Worm (Caenorhabditis elegans) whole organism, L4 larva: Measurements from ENCODE around the gene pept-1.

Experiments used
- F49E8.2 ChIP-seq: sonication (generic microtip); optimal IDR thresholded peaks from 2 replicates; lab custom pipeline; 2016; ENCODE audit warnings: missing compliant biosample characterization, mild to moderate bottlenecking, missing genetic modification characterization, borderline replicate concordance
- R02D3.7 ChIP-seq: fragments of 150-350 bp; sonication (generic microtip); optimal IDR thresholded peaks from 3 replicates; lab custom pipeline; 2014; ENCODE audit warnings: missing biosample characterization, missing genetic modification characterization
- T20F7.1 ChIP-seq: fragments of 200-800 bp; sonication (Bioruptor generic); optimal IDR thresholded peaks from 2 replicates; lab custom pipeline; 2018; ENCODE audit warnings: mild to moderate bottlenecking, missing genetic modification characterization, missing compliant biosample characterization
- Y48G9A.11 ChIP-seq: fragments of 200-800 bp; sonication (Bioruptor generic); IDR thresholded peaks from 2 replicates; pipeline ENCODE4 v1.3.6; 2022; ENCODE audit warnings: missing genetic modification reagents, missing genetic modification characterization, missing compliant biosample characterization
- ZK337.2 ChIP-seq: fragments of 200-800 bp; sonication (Bioruptor generic); IDR thresholded peaks from 2 replicates; pipeline ENCODE4 v1.3.6; 2022; ENCODE audit warnings: missing genetic modification reagents, missing genetic modification characterization, missing compliant biosample characterization
- aha-1 ChIP-seq: fragments of 150-350 bp; peaks from one replicate; lab custom pipeline; 2014; ENCODE audit warnings: missing biosample characterization, missing genetic modification characterization
- arid-1 ChIP-seq: fragments of 200-800 bp; sonication (Bioruptor generic); conservative IDR thresholded peaks from 2 replicates; pipeline ENCODE4 v1.3.6; 2022; ENCODE audit warnings: missing genetic modification reagents, missing genetic modification characterization, missing compliant biosample characterization
- ceh-20 ChIP-seq: fragments of 200-800 bp; sonication (Bioruptor generic); IDR thresholded peaks from 2 replicates; pipeline ENCODE4 v1.3.6; 2022; ENCODE audit warnings: missing genetic modification reagents, missing genetic modification characterization, missing compliant biosample characterization
- ceh-32 ChIP-seq: sonication (generic microtip); optimal IDR thresholded peaks from 2 replicates; lab custom pipeline; 2016; ENCODE audit warnings: mild to moderate bottlenecking, missing genetic modification characterization, missing compliant biosample characterization; ENCODE audit not compliant: poor library complexity
- ces-1 ChIP-seq: fragments of 150-350 bp; sonication (generic microtip); optimal IDR thresholded peaks from 4 replicates; lab custom pipeline; 2014; ENCODE audit warnings: missing biosample characterization, missing genetic modification reagents, missing genetic modification characterization
- daf-16 ChIP-seq, 3 experiments: sonication (generic microtip); optimal IDR thresholded peaks; 2 replicates each; lab custom pipeline; 2016 to 2017; ENCODE audit warnings: missing genetic modification characterization in 3 of 3, missing genetic modification reagents in 3 of 3, mild to moderate bottlenecking in 2 of 3, missing compliant biosample characterization in 2 of 3, missing biosample characterization in 1 of 3, moderate library complexity in 1 of 3
- daf-8 ChIP-seq: fragments of 200-800 bp; sonication (Bioruptor generic); IDR thresholded peaks from 2 replicates; pipeline ENCODE4 v1.3.6; 2022; ENCODE audit warnings: missing genetic modification characterization, missing compliant biosample characterization
- dmd-6 ChIP-seq: fragments of 200-800 bp; sonication (Bioruptor generic); IDR thresholded peaks from 2 replicates; pipeline ENCODE4 v1.3.6; 2022; ENCODE audit warnings: missing genetic modification reagents, missing genetic modification characterization, missing compliant biosample characterization
- dve-1 ChIP-seq: sonication (generic microtip); optimal IDR thresholded peaks from 2 replicates; lab custom pipeline; 2017; ENCODE audit warnings: antibody characterized with exemption, mild to moderate bottlenecking, missing genetic modification characterization, missing compliant biosample characterization; ENCODE audit not compliant: insufficient read depth
- egl-43 ChIP-seq: fragments of 200-800 bp; sonication (Bioruptor generic); IDR thresholded peaks from 2 replicates; pipeline ENCODE4 v1.3.6; 2022; ENCODE audit warnings: missing genetic modification reagents, missing genetic modification characterization, missing compliant biosample characterization
- fkh-10 ChIP-seq: fragments of 150-350 bp; optimal IDR thresholded peaks from 2 replicates; lab custom pipeline; 2014; ENCODE audit warnings: missing biosample characterization, missing genetic modification reagents, missing genetic modification characterization
- hlh-11 ChIP-seq: fragments of 200-800 bp; sonication (Bioruptor generic); optimal IDR thresholded peaks from 2 replicates; lab custom pipeline; 2018; ENCODE audit warnings: mild to moderate bottlenecking, missing genetic modification characterization, missing compliant biosample characterization
- hmg-1.1 ChIP-seq: fragments of 200-800 bp; sonication (Bioruptor generic); IDR thresholded peaks from 2 replicates; pipeline ENCODE4 v1.3.6; 2022; ENCODE audit warnings: missing genetic modification reagents, missing genetic modification characterization, missing compliant biosample characterization
- lin-1 ChIP-seq: fragments of 200-800 bp; sonication (Bioruptor generic); IDR thresholded peaks from 2 replicates; pipeline ENCODE4 v1.3.6; 2022; ENCODE audit warnings: missing genetic modification reagents, missing genetic modification characterization, missing compliant biosample characterization
- madf-5 ChIP-seq, 2 experiments: fragments of 200-800 bp; sonication (Bioruptor generic); IDR thresholded peaks; 2 replicates each; pipeline ENCODE4 v1.3.6; 2022; ENCODE audit warnings: missing compliant biosample characterization in 2 of 2, missing genetic modification characterization in 2 of 2
- madf-9 ChIP-seq: fragments of 200-800 bp; sonication (Bioruptor generic); conservative IDR thresholded peaks from 2 replicates; pipeline ENCODE4 v1.3.6; 2022; ENCODE audit warnings: missing genetic modification reagents, missing genetic modification characterization, missing compliant biosample characterization
- mdl-1 ChIP-seq, 2 experiments: fragments of 150-350 bp in 1 of 2; sonication (generic microtip) in 1 of 2; optimal IDR thresholded peaks; 2 replicates each; lab custom pipeline; 2014 to 2017; ENCODE audit warnings: missing biosample characterization in 2 of 2, missing genetic modification characterization in 2 of 2
- nhr-102 ChIP-seq: sonication (generic microtip); optimal IDR thresholded peaks from 2 replicates; lab custom pipeline; 2016; ENCODE audit warnings: mild to moderate bottlenecking, missing genetic modification characterization, moderate library complexity, missing compliant biosample characterization
- nhr-25 ChIP-seq: sonication (generic microtip); optimal IDR thresholded peaks from 2 replicates; lab custom pipeline; 2017; ENCODE audit warnings: missing genetic modification characterization, mild to moderate bottlenecking, missing compliant biosample characterization, antibody characterized with exemption, moderate library complexity, borderline replicate concordance; ENCODE audit not compliant: insufficient read depth
- nhr-28 ChIP-seq: fragments of 150-350 bp; optimal IDR thresholded peaks from 2 replicates; lab custom pipeline; 2014; ENCODE audit warnings: missing biosample characterization, missing genetic modification characterization
- nhr-48 ChIP-seq: sonication (generic microtip); optimal IDR thresholded peaks from 2 replicates; lab custom pipeline; 2016; ENCODE audit warnings: mild to moderate bottlenecking, missing genetic modification characterization, missing compliant biosample characterization
- nhr-77 ChIP-seq: fragments of 150-350 bp; optimal IDR thresholded peaks from 2 replicates; lab custom pipeline; 2014; ENCODE audit warnings: missing biosample characterization, missing genetic modification characterization
- pqm-1 ChIP-seq: sonication (generic microtip); optimal IDR thresholded peaks from 2 replicates; lab custom pipeline; 2017; ENCODE audit warnings: missing biosample characterization, missing genetic modification characterization
- rbr-2 ChIP-seq: sonication (generic microtip); optimal IDR thresholded peaks from 2 replicates; lab custom pipeline; 2016; ENCODE audit warnings: missing genotype, missing genetic modification characterization, missing compliant biosample characterization
- saeg-2 ChIP-seq: fragments of 200-800 bp; sonication (Bioruptor generic); IDR thresholded peaks from 2 replicates; pipeline ENCODE4 v1.3.6; 2022; ENCODE audit warnings: missing genetic modification reagents, missing genetic modification characterization, missing compliant biosample characterization
- set-16 ChIP-seq: fragments of 200-800 bp; sonication (Bioruptor generic); IDR thresholded peaks from 2 replicates; pipeline ENCODE4 v1.3.6; 2022; ENCODE audit warnings: missing genetic modification reagents, missing genetic modification characterization, missing compliant biosample characterization
- skn-1 ChIP-seq: fragments of 150-350 bp; optimal IDR thresholded peaks from 2 replicates; lab custom pipeline; 2014; ENCODE audit warnings: missing biosample characterization, missing genetic modification characterization
- snpc-4 ChIP-seq: fragments of 150-350 bp; optimal IDR thresholded peaks from 2 replicates; lab custom pipeline; 2014; ENCODE audit warnings: missing biosample characterization, missing genetic modification characterization
- unc-130 ChIP-seq: sonication (generic microtip); optimal IDR thresholded peaks from 2 replicates; lab custom pipeline; 2016; ENCODE audit warnings: missing genetic modification reagents, missing genetic modification characterization, missing compliant biosample characterization
- unc-39 ChIP-seq: sonication (generic microtip); optimal IDR thresholded peaks from 2 replicates; lab custom pipeline; 2017; ENCODE audit warnings: missing biosample characterization, missing genetic modification characterization
- unc-62 ChIP-seq, 3 experiments: fragments of 150-350 bp in 1 of 3; sonication (generic microtip); optimal IDR thresholded peaks in 2 of 3; peaks in 1 of 3; 1 replicate in 1 of 3; 2 replicates in 2 of 3; lab custom pipeline; 2014 to 2017; ENCODE audit warnings: missing biosample characterization in 3 of 3, missing genetic modification characterization in 3 of 3, missing genetic modification reagents in 3 of 3, missing genotype in 1 of 3
- zip-2 ChIP-seq: fragments of 150-350 bp; optimal IDR thresholded peaks from 2 replicates; lab custom pipeline; 2014; ENCODE audit warnings: missing biosample characterization, missing genetic modification characterization

The pept-1 gene

DNA sequence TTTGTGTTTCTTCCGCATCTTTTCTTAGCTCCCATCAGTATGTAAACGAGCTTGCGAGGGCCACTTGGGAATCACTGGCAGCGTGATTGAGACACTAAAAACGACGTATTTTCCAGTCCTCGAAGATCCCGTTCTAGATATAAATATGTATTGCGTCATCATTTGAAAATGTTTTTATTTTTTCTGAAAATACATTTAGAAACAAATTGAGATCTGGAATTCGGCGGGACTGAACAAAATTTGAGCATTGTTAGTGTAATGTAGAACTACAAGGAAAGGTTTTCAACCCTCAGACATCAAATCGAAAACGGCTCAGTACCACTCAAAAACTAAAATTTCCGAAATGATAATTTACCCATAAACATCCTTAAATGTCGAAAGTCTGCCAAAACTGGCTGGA, 43.1 kb upstream of the pept-1 start:
- TF ChIP-seq arid-1 (GFP tag; lab: Robert Waterston, UW) (no peak), T20F7.1 (no peak), madf-9 (GFP tag; lab: Robert Waterston, UW) (no peak), F49E8.2 (tag; lab: Kevin White, UChicago) (no peak), madf-5 (GFP tag; IDR thresholded peaks at IDR 0.05; lab: Robert Waterston, UW) (no peak), nhr-77 (tag; lab: Kevin White, UChicago) (no peak), nhr-25 (tag; lab: Kevin White, UChicago) (no peak), ceh-20 (GFP tag; lab: Robert Waterston, UW) (peak; percentile 66; the same call in 1 of the 2 replicates), skn-1 (tag; lab: Kevin White, UChicago) (no peak), unc-62 (GFP tag; optimal IDR thresholded peaks at IDR 0.05 in 1 of 2; lab: Kevin White, UChicago) (peak in 1 of 2 experiments; percentile 56), unc-62 (tag; optimal IDR thresholded peaks at IDR 0.05; lab: Kevin White, UChicago) (no peak), saeg-2 (GFP tag; lab: Robert Waterston, UW) (no peak), hmg-1.1 (GFP tag; lab: Robert Waterston, UW) (no peak), R02D3.7 (tag; lab: Kevin White, UChicago) (no peak), unc-130 (GFP tag; lab: Kevin White, UChicago) (no peak)

DNA sequence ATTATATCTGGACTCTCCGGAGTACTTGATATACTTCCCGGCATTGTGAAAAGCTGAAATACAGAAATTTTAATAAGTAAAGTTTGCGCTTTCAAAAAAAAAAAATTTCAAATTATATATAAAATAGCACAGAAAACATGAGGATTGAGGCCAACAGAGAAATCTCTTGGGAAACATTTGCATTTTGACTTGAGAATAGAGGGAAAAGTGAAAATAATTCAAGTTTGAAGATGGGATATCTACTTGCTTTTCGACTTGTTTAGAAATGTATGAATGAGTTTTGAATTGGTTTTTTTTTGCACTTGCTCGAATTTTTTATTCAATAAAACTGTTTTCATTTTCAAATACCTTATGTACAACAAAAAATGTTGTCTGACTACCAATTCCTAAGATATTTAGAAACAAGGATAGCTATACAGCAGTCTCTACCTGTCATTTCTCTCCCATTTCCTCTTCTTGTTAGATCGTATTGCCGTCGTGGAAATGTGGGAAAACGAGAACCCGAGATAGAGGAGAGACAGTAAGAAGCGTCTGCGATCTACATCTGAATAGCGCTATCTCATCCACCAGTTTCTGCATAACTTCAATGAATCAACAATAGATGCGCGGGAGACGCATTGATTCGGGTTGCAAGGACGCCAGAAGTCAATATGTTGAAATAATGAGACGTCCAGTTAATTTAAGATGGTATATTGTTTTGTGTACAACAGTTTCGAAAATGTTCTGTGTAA, 40.1 kb upstream of the pept-1 start, which contains the start of gene T22E5.6:
TSS of gene T22E5.6 (minus strand) at position 51 of the 731 bp plus-strand sequence.
- no peak for TF ChIP-seq zip-2
- no peak for TF ChIP-seq daf-16 (GFP tag; optimal IDR thresholded peaks at IDR 0.05; lab: Kevin White, UChicago)
- no peak for TF ChIP-seq daf-16 (tag; optimal IDR thresholded peaks at IDR 0.05; lab: Kevin White, UChicago)
- peak; percentile 22 for TF ChIP-seq nhr-28 (tag; lab: Kevin White, UChicago)
- no peak for TF ChIP-seq set-16 (GFP tag; lab: Robert Waterston, UW)
- no peak for TF ChIP-seq unc-39
- no peak for TF ChIP-seq Y48G9A.11 (GFP tag; lab: Robert Waterston, UW)
- TF ChIP-seq unc-62 (GFP tag; optimal IDR thresholded peaks at IDR 0.05 in 1 of 2; lab: Kevin White, UChicago) = peak in 1 of 2 experiments; percentile 6
- no peak for TF ChIP-seq unc-62 (tag; optimal IDR thresholded peaks at IDR 0.05; lab: Kevin White, UChicago)
- TF ChIP-seq rbr-2 = no peak
- no peak for TF ChIP-seq arid-1 (GFP tag; lab: Robert Waterston, UW)
- no peak for TF ChIP-seq nhr-48 (tag; lab: Kevin White, UChicago)
- TF ChIP-seq daf-8 = no peak
- no peak for TF ChIP-seq ces-1 (GFP tag; lab: Kevin White, UChicago)
- no peak for TF ChIP-seq fkh-10 (GFP tag; lab: Kevin White, UChicago)
- no peak for TF ChIP-seq ceh-32 (tag; lab: Kevin White, UChicago)
- no peak for TF ChIP-seq ZK337.2 (GFP tag; lab: Robert Waterston, UW)
- TF ChIP-seq snpc-4 (tag; lab: Kevin White, UChicago) = no peak
- TF ChIP-seq, all 104 proteins: peak for 2

DNA sequence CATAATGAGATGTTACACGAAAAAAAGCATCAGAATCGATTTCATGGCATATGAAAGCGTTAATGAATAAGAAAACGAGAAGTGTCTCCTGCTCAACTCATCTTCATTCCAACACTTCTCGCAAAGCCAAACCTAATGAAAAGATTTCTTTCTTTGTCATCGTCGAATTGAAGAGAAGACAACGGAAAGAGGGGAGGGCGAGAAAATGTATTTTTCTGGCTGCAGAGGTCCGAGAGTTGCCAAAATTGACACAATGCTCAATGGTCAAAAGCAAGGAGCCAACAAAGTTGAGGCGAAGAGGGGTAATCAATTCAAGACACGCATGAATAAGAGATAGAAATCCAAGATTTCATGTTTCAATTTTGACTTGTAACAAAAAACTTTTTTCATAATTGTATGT, 37.6 kb upstream of the pept-1 start:
- TF ChIP-seq nhr-102 (tag; lab: Kevin White, UChicago) = no peak
- TF ChIP-seq unc-62 (GFP tag; optimal IDR thresholded peaks at IDR 0.05 in 1 of 2; lab: Kevin White, UChicago) = peak in 1 of 2 experiments; percentile 13
- TF ChIP-seq unc-62 (tag; optimal IDR thresholded peaks at IDR 0.05; lab: Kevin White, UChicago) = no peak

ce11 chrX:6420681-6421080, 36.0 kb upstream of the pept-1 start, which contains the start of gene K10C2.12:
Gene K10C2.12 (minus strand): TSS chrX:6420781.
- TF ChIP-seq aha-1 (tag; lab: Kevin White, UChicago) = no peak

DNA sequence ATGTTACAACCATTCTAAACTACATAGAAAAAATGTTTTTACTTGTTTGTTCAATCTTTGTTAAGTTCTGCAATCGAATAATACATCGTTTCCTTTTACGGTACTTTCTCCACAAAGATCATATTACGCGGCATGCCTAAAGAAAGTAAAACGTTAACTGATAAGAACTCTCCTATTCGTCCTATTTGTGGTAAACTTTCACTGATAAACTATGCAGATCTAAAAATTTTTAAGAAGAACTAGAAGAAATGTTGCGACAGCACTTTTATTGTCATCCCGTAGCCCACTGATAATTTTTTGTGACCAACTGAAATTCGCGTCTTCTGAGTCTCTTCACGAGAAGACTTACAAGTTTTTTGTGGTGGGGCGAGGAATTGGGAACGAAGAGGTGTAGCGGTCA, 29.5 kb upstream of the pept-1 start:
- TF ChIP-seq mdl-1 (tag; optimal IDR thresholded peaks at IDR 0.05; lab: Kevin White, UChicago) = peak in 1 of 2 experiments; percentile 36
- TF ChIP-seq dve-1 = peak; percentile 89
- no peak for TF ChIP-seq snpc-4 (tag; lab: Kevin White, UChicago)
- peak; percentile 71 for TF ChIP-seq hlh-11 (tag; lab: Kevin White, UChicago)
- TF ChIP-seq egl-43 = no peak
- TF ChIP-seq lin-1 (GFP tag; lab: Robert Waterston, UW) = 0 out of 2 replicates have a peak, but pooled peaks have one; percentile 36
- peak; percentile 96 for TF ChIP-seq pqm-1 (tag; lab: Kevin White, UChicago)
- peak; percentile 80 for TF ChIP-seq dmd-6 (GFP tag; lab: Robert Waterston, UW)
- TF ChIP-seq nhr-102 (tag; lab: Kevin White, UChicago) = peak; percentile 43
- no peak for TF ChIP-seq daf-16 (GFP tag; optimal IDR thresholded peaks at IDR 0.05; lab: Kevin White, UChicago)
- peak; percentile 75 for TF ChIP-seq daf-16 (tag; optimal IDR thresholded peaks at IDR 0.05; lab: Kevin White, UChicago)
- peak; percentile 95 for TF ChIP-seq nhr-28 (tag; lab: Kevin White, UChicago)
- TF ChIP-seq nhr-77 (tag; lab: Kevin White, UChicago) = peak; percentile 90
- TF ChIP-seq arid-1 (GFP tag; lab: Robert Waterston, UW) = no peak
